Worm (Caenorhabditis elegans) whole organism, L4/young adult: ENCODE measurements around the gene icap-1.

Experiments
- W03F9.2 ChIP-seq: fragments of 150-350 bp; optimal IDR thresholded peaks from 2 replicates; lab custom pipeline; 2014; ENCODE audit warnings: missing biosample characterization, missing genetic modification characterization
- dao-5 ChIP-seq: sonication (generic microtip); optimal IDR thresholded peaks from 2 replicates; lab custom pipeline; 2016; ENCODE audit warnings: missing genotype, missing genetic modification characterization, moderate library complexity, missing compliant biosample characterization
- him-1 ChIP-seq: sonication (generic microtip); optimal IDR thresholded peaks from 2 replicates; lab custom pipeline; 2016; ENCODE audit warnings: missing genotype, missing genetic modification reagents, missing genetic modification characterization, missing compliant biosample characterization

DNA sequence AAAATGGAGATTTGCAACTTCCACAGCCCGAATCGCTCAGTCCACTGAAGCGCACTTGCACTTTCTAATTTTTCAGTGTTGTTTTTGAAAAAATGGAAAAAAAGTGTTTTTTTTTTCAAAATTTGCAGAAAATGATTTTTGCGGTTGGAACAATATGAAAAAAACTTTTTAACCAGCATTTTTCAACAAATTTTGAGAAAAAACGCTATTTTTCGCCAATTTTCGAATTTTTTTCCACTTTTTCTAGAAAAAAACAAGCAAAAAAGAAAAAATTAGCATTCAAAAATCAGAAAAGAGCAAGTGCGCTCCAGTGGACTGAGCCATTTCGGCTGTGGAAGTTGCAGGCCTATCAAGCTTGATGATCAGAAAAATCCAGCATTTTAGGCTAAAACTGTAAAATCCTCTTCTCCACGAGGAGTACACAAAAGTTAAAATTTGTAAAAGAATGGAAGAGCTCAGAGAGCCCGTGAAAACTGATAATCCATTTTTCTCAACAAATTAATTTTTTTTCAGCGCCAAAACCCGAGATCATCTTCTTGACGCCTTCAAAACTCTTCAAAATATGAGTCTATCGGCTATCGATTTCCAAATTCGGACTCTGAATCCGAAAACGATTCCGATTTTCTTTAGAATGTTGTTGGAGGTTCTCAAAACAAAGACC, 8.6 kb upstream of the icap-1 start:
- TF ChIP-seq dao-5 (tag; lab: Kevin White, UChicago): no peak
- no peak for TF ChIP-seq him-1 (tag; lab: Kevin White, UChicago)
- TF ChIP-seq W03F9.2 (tag; lab: Kevin White, UChicago): no peak
